Fruit fly (Drosophila melanogaster): ENCODE data around the gene cv.

The cv gene

DNA sequence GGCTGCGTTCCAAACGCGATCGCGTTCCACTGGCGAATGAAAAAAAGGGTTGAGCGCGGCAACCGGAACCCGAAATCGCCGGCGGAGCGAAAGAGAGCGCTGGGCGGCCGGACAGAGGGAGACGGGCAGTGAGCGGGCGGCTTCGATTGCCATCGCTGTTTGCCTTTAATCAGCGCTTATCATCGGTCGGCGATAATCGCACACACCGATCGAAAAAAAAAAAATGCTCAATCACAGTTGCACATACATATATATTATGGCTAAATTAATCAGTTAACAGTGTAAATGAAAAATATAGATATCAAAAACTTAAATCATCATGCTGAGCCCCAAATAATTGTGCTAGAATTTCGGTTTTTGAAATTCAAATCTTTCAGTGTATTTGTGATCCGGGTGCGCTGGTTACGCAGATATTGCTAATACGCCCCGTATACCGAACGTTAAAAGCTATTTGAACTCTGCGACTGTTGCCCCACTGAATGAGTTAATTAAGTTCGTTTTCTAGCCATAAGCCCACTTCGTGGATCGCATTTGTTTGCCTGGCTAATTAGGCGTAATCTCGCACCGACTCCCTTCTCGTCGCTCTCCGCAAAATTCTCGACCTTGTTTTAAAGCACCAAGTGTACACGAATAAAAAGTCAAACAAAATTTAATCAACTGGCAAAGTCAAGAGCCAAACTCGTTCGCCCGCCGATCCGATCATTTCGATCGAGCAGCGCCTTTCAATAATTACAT, 28.1 kb downstream of the cv start, which contains the start of gene CG33080 (continued):
- no peak for TF ChIP-seq scrt (GFP tag; optimal IDR thresholded peaks at IDR 0.05)
- TF ChIP-seq Trl (optimal IDR thresholded peaks at IDR 0.05): no peak
- no peak for TF ChIP-seq Trl (GFP tag; optimal IDR thresholded peaks at IDR 0.05)
- TF ChIP-seq grn (GFP tag; optimal IDR thresholded peaks at IDR 0.05): peak; percentile 89
- TF ChIP-seq her (GFP tag; optimal IDR thresholded peaks at IDR 0.05): no peak
- TF ChIP-seq CG4730 (GFP tag; IDR thresholded peaks at IDR 0.05): no peak
- no peak for TF ChIP-seq dpn (GFP tag; optimal IDR thresholded peaks at IDR 0.05)
- no peak for TF ChIP-seq pan (optimal IDR thresholded peaks at IDR 0.05)
- TF ChIP-seq pan (GFP tag; optimal IDR thresholded peaks at IDR 0.05 in 1 of 2, IDR thresholded peaks at IDR 0.05 in 1 of 2): peak in 1 of 2 experiments; percentile 10
- no peak for TF ChIP-seq Chrac-16 (GFP tag; optimal IDR thresholded peaks at IDR 0.05)
- no peak for TF ChIP-seq CG10565 (GFP tag; optimal IDR thresholded peaks at IDR 0.05)
- TF ChIP-seq bcd (GFP tag; optimal IDR thresholded peaks at IDR 0.05): no peak
- peak; percentile 51 for TF ChIP-seq lab (GFP tag; optimal IDR thresholded peaks at IDR 0.05)
- no peak for TF ChIP-seq Hr3 (GFP tag; optimal IDR thresholded peaks at IDR 0.05)
- TF ChIP-seq Sry-δ (GFP tag; optimal IDR thresholded peaks at IDR 0.05): no peak
- TF ChIP-seq chif (GFP tag; optimal IDR thresholded peaks at IDR 0.05): no peak
- TF ChIP-seq insv (GFP tag; optimal IDR thresholded peaks at IDR 0.05): no peak
- TF ChIP-seq CG10979 (tag; optimal IDR thresholded peaks at IDR 0.05): no peak
- no peak for TF ChIP-seq rib (GFP tag; IDR thresholded peaks at IDR 0.05)
- no peak for TF ChIP-seq CG5953 (GFP tag; IDR thresholded peaks at IDR 0.05)
- 0 out of 2 replicates have a peak, but pooled peaks have one; percentile 13 for TF ChIP-seq Atf6 (GFP tag; IDR thresholded peaks at IDR 0.05)
- no peak for TF ChIP-seq gce (GFP tag; IDR thresholded peaks at IDR 0.05)
- TF ChIP-seq CG1602 (GFP tag; optimal IDR thresholded peaks at IDR 0.05): no peak
- TF ChIP-seq cwo (GFP tag; optimal IDR thresholded peaks at IDR 0.05): no peak
- 0 out of 2 replicates have a peak, but pooled peaks have one; percentile 24 for TF ChIP-seq ranshi (GFP tag; IDR thresholded peaks at IDR 0.05)
- TF ChIP-seq Ssrp (tag; optimal IDR thresholded peaks at IDR 0.05): no peak
- no peak for TF ChIP-seq CG9609 (GFP tag; optimal IDR thresholded peaks at IDR 0.05)
- no peak for TF ChIP-seq inv (GFP tag; IDR thresholded peaks at IDR 0.05; ENCODE audit: partially characterized antibody)
- no peak for TF ChIP-seq hb (GFP tag; IDR thresholded peaks at IDR 0.05; ENCODE audit: partially characterized antibody)
- TF ChIP-seq Lpt (GFP tag; optimal IDR thresholded peaks at IDR 0.05): no peak
- TF ChIP-seq Bteb2 (GFP tag; optimal IDR thresholded peaks at IDR 0.05): no peak
- no peak for TF ChIP-seq CG14710 (tag; optimal IDR thresholded peaks at IDR 0.05)
- TF ChIP-seq lilli (GFP tag; optimal IDR thresholded peaks at IDR 0.05): no peak
- no peak for TF ChIP-seq Nf-YC (tag; optimal IDR thresholded peaks at IDR 0.05)
- no peak for TF ChIP-seq CG14014 (GFP tag; IDR thresholded peaks at IDR 0.05)
- TF ChIP-seq Aef1 (GFP tag; IDR thresholded peaks at IDR 0.05): peak; percentile 34; the same call in 1 of the 3 replicates
- no peak for TF ChIP-seq caup (GFP tag; optimal IDR thresholded peaks at IDR 0.05; ENCODE audit: severe bottlenecking)
- no peak for TF ChIP-seq CG14667 (GFP tag; IDR thresholded peaks at IDR 0.05)
- no peak for TF ChIP-seq CG30403 (GFP tag; optimal IDR thresholded peaks at IDR 0.05)
- TF ChIP-seq CG11560 (tag; IDR thresholded peaks at IDR 0.05): no peak
- TF ChIP-seq ro (GFP tag; IDR thresholded peaks at IDR 0.05): no peak
- TF ChIP-seq nerfin-1 (tag; optimal IDR thresholded peaks at IDR 0.05): no peak
- TF ChIP-seq CG2120 (GFP tag; optimal IDR thresholded peaks at IDR 0.05): peak; percentile 58
- TF ChIP-seq fd102C (GFP tag; optimal IDR thresholded peaks at IDR 0.05): no peak
- no peak for TF ChIP-seq CG7372 (GFP tag; IDR thresholded peaks at IDR 0.05)
- TF ChIP-seq sim (GFP tag; IDR thresholded peaks at IDR 0.05): no peak
- TF ChIP-seq CG17361 (GFP tag; IDR thresholded peaks at IDR 0.05): no peak
- no peak for TF ChIP-seq CG9817 (tag; optimal IDR thresholded peaks at IDR 0.05)
- no peak for TF ChIP-seq tio (GFP tag; optimal IDR thresholded peaks at IDR 0.05)
- TF ChIP-seq da (GFP tag; optimal IDR thresholded peaks at IDR 0.05): no peak
- TF ChIP-seq mirr (GFP tag; optimal IDR thresholded peaks at IDR 0.05): no peak
